Fruit fly (Drosophila melanogaster) whole organism, adult: Measurements from ENCODE around the gene Sur.

ENCODE experiments used
- CG12768 ChIP-seq: fragments of 200-800 bp; sonication (Bioruptor generic); optimal IDR thresholded peaks from 2 replicates; lab custom pipeline; 2017; ENCODE audit warnings: missing biosample characterization, missing genetic modification characterization, mild to moderate bottlenecking, moderate library complexity, missing genetic modification reagents
- CG1620 ChIP-seq: fragments of 200-800 bp; sonication (Bioruptor generic); optimal IDR thresholded peaks from 2 replicates; lab custom pipeline; 2016; ENCODE audit warnings: missing biosample characterization, missing genetic modification characterization
- CG33017 ChIP-seq: fragments of 200-800 bp; sonication (Bioruptor generic); optimal IDR thresholded peaks from 2 replicates; lab custom pipeline; 2018; ENCODE audit warnings: missing biosample characterization, mild to moderate bottlenecking, missing genetic modification characterization, moderate library complexity
- CG5204 ChIP-seq: fragments of 200-800 bp; sonication (Bioruptor generic); optimal IDR thresholded peaks from 2 replicates; lab custom pipeline; 2016; ENCODE audit warnings: missing biosample characterization, missing genetic modification characterization
- CG7045 ChIP-seq: fragments of 200-800 bp; sonication (Bioruptor generic); optimal IDR thresholded peaks from 2 replicates; lab custom pipeline; 2017; ENCODE audit warnings: missing biosample characterization, mild to moderate bottlenecking, missing genetic modification characterization
- Hr96 ChIP-seq: fragments of 200-800 bp; sonication (Bioruptor generic); optimal IDR thresholded peaks from 2 replicates; lab custom pipeline; 2016; ENCODE audit warnings: missing biosample characterization, missing genetic modification characterization
- Mnt ChIP-seq: fragments of 200-800 bp; sonication (Bioruptor generic); optimal IDR thresholded peaks from 2 replicates; lab custom pipeline; 2016; ENCODE audit warnings: missing biosample characterization, mild to moderate bottlenecking, missing genetic modification characterization
- bab1 ChIP-seq: fragments of 200-800 bp; sonication (Bioruptor generic); optimal IDR thresholded peaks from 3 replicates; lab custom pipeline; 2019; ENCODE audit warnings: missing biosample characterization, mild to moderate bottlenecking, missing genetic modification characterization, moderate library complexity
- pad ChIP-seq: fragments of 200-800 bp; sonication (Bioruptor generic); optimal IDR thresholded peaks from 3 replicates; lab custom pipeline; 2017; ENCODE audit warnings: missing biosample characterization, missing genetic modification characterization, mild to moderate bottlenecking, moderate library complexity, missing genetic modification reagents
- toe ChIP-seq: fragments of 200-800 bp; sonication (Bioruptor generic); optimal IDR thresholded peaks from 2 replicates; lab custom pipeline; 2016; ENCODE audit warnings: missing biosample characterization, missing genetic modification characterization

The Sur gene

DNA sequence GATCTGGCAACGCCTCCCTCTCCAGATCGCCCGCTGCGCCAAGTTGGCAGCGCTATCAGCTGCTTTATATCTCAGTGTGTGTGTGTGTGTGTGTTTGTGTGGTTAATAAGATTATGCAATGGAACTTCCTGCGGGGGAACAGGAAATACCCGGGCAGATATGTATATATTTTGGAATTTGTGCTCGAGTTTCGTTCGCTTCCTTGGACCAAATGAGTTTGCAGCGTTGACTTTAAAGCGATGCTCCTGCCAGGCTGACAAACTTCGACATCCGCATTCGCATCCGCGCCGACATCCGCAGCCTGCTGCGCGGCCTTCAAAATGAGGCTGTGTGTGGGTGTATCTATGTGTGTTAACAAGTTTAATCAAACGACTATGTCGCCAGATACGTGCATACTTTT, 55.6 kb downstream of the Sur start:
- peak; percentile 45 for TF ChIP-seq bab1 (GFP tag; lab: Kevin White, UChicago)
- peak; percentile 62 for TF ChIP-seq CG7045 (GFP tag; lab: Kevin White, UChicago)
- TF ChIP-seq CG5204 (GFP tag; lab: Kevin White, UChicago) = no peak
- TF ChIP-seq CG1620 = no peak
- no peak for TF ChIP-seq pad
- TF ChIP-seq toe (GFP tag; lab: Kevin White, UChicago) = no peak
- TF ChIP-seq CG12768 = peak; percentile 53
- TF ChIP-seq CG33017 = no peak
- TF ChIP-seq Mnt (GFP tag; lab: Kevin White, UChicago) = no peak
- TF ChIP-seq Hr96 (GFP tag; lab: Kevin White, UChicago) = no peak
